Worm (Caenorhabditis elegans) whole organism, midembryonic: ENCODE measurements around the gene str-39.

Experiments
- T22C8.4 ChIP-seq: fragments of 200-800 bp; sonication (Bioruptor generic); IDR thresholded peaks from 2 replicates; pipeline ENCODE4 v1.3.6; 2022; ENCODE audit warnings: missing genetic modification characterization, missing compliant biosample characterization
- cog-1 ChIP-seq: sonication (generic microtip); optimal IDR thresholded peaks from 2 replicates; lab custom pipeline; 2016; ENCODE audit warnings: missing genetic modification characterization, missing compliant biosample characterization
- flt-1 ChIP-seq: fragments of 200-800 bp; sonication (Bioruptor generic); IDR thresholded peaks from 2 replicates; pipeline ENCODE4 v1.3.6; 2022; ENCODE audit warnings: missing genetic modification characterization, missing compliant biosample characterization
- klf-2 ChIP-seq: fragments of 200-800 bp; sonication (Bioruptor generic); conservative IDR thresholded peaks from 2 replicates; pipeline ENCODE4 v1.3.6; 2022; ENCODE audit warnings: missing genetic modification reagents, missing genetic modification characterization, missing compliant biosample characterization
- med-1 ChIP-seq: sonication (generic microtip); optimal IDR thresholded peaks from 2 replicates; lab custom pipeline; 2017; ENCODE audit warnings: missing genetic modification characterization, mild to moderate bottlenecking, missing compliant biosample characterization, antibody characterized with exemption, missing genetic modification reagents; ENCODE audit not compliant: insufficient read depth
- ref-1 ChIP-seq: fragments of 200-800 bp; sonication (Bioruptor generic); conservative IDR thresholded peaks from 2 replicates; pipeline ENCODE4 v1.3.6; 2022; ENCODE audit warnings: missing genetic modification reagents, missing genetic modification characterization, missing compliant biosample characterization
- tab-1 ChIP-seq: fragments of 200-800 bp; sonication (Bioruptor generic); IDR thresholded peaks from 2 replicates; pipeline ENCODE4 v1.3.6; 2022; ENCODE audit warnings: missing genetic modification characterization, missing compliant biosample characterization
- ztf-23 ChIP-seq: fragments of 200-800 bp; sonication (Bioruptor generic); IDR thresholded peaks from 2 replicates; pipeline ENCODE4 v1.3.6; 2022; ENCODE audit warnings: missing genetic modification reagents, missing genetic modification characterization, missing compliant biosample characterization

ce11 chrV:2875422-2875821 lies 4.3 kb downstream of the str-39 start, which contains the start of gene folt-2:
- TF ChIP-seq T22C8.4 (GFP tag; lab: Robert Waterston, UW) (no peak), cog-1 (tag; lab: Kevin White, UChicago) (no peak), tab-1 (GFP tag; lab: Robert Waterston, UW) (no peak), ref-1 (no peak), ztf-23 (GFP tag; lab: Robert Waterston, UW) (no peak), flt-1 (GFP tag; lab: Robert Waterston, UW) (no peak), klf-2 (no peak), med-1 (GFP tag; lab: Kevin White, UChicago) (no peak)
